Worm (Caenorhabditis elegans) whole organism, midembryonic: ENCODE data around the gene ttc-7.

Experiments used
- T22C8.4 ChIP-seq: fragments of 200-800 bp; sonication (Bioruptor generic); IDR thresholded peaks from 2 replicates; pipeline ENCODE4 v1.3.6; 2022; ENCODE audit warnings: missing genetic modification characterization, missing compliant biosample characterization
- cog-1 ChIP-seq: sonication (generic microtip); optimal IDR thresholded peaks from 2 replicates; lab custom pipeline; 2016; ENCODE audit warnings: missing genetic modification characterization, missing compliant biosample characterization
- flt-1 ChIP-seq: fragments of 200-800 bp; sonication (Bioruptor generic); IDR thresholded peaks from 2 replicates; pipeline ENCODE4 v1.3.6; 2022; ENCODE audit warnings: missing genetic modification characterization, missing compliant biosample characterization
- klf-2 ChIP-seq: fragments of 200-800 bp; sonication (Bioruptor generic); conservative IDR thresholded peaks from 2 replicates; pipeline ENCODE4 v1.3.6; 2022; ENCODE audit warnings: missing genetic modification reagents, missing genetic modification characterization, missing compliant biosample characterization
- med-1 ChIP-seq: sonication (generic microtip); optimal IDR thresholded peaks from 2 replicates; lab custom pipeline; 2017; ENCODE audit warnings: missing genetic modification characterization, mild to moderate bottlenecking, missing compliant biosample characterization, antibody characterized with exemption, missing genetic modification reagents; ENCODE audit not compliant: insufficient read depth
- ref-1 ChIP-seq: fragments of 200-800 bp; sonication (Bioruptor generic); conservative IDR thresholded peaks from 2 replicates; pipeline ENCODE4 v1.3.6; 2022; ENCODE audit warnings: missing genetic modification reagents, missing genetic modification characterization, missing compliant biosample characterization
- tab-1 ChIP-seq: fragments of 200-800 bp; sonication (Bioruptor generic); IDR thresholded peaks from 2 replicates; pipeline ENCODE4 v1.3.6; 2022; ENCODE audit warnings: missing genetic modification characterization, missing compliant biosample characterization
- ztf-23 ChIP-seq: fragments of 200-800 bp; sonication (Bioruptor generic); IDR thresholded peaks from 2 replicates; pipeline ENCODE4 v1.3.6; 2022; ENCODE audit warnings: missing genetic modification reagents, missing genetic modification characterization, missing compliant biosample characterization
- ztf-29 ChIP-seq: fragments of 200-800 bp; sonication (Bioruptor generic); IDR thresholded peaks from 2 replicates; pipeline ENCODE4 v1.3.6; 2022; ENCODE audit warnings: missing genetic modification reagents, missing genetic modification characterization, missing compliant biosample characterization

Gene ttc-7

DNA sequence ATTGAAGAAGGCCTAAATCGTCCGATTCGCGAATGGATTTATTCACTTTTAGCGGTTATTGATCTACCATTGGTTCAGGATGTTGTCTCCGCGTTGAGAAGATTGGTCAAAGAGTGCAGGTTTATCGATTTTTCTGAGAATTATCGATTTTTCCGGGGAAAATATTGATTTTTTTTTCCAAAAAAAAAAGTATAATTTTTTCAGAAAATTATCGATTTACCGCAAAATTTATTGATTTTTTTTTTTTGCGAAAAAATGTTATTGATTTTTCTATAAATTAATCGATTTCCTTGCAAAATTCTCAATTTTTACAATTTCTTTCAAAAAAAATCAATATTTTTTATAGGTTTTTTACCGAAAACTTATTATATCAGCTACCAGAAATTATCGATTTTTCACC, 20.0 kb downstream of the ttc-7 start:
- TF ChIP-seq ztf-29 (GFP tag; lab: Robert Waterston, UW) (no peak), T22C8.4 (GFP tag; lab: Robert Waterston, UW) (peak; percentile 81)

DNA sequence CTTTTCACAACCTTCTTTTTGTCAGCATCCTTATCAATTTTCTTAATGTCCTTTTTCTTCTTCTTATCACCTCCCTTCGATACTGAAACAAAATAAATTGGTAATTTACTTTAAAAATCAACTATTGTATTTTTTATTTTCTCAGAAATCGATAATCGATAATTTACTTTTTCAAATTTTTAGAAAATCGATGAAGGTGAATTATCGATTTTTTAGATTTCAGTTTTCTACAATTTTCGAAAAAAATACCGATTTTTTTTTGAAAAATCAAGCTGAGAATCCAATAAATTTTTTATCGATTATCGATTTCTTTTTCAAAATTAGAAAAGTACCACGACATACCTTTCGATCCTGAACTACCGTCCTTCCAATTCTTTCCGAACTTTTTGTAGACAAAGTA, 22.4 kb downstream of the ttc-7 start:
- TF ChIP-seq ztf-23 (GFP tag; lab: Robert Waterston, UW) (no peak), T22C8.4 (GFP tag; lab: Robert Waterston, UW) (peak; percentile 59; the same call in 1 of the 2 replicates)

- TF ChIP-seq ztf-23 (GFP tag; lab: Robert Waterston, UW) (no peak), cog-1 (tag; lab: Kevin White, UChicago) (no peak), ztf-29 (GFP tag; lab: Robert Waterston, UW) (no peak), T22C8.4 (GFP tag; lab: Robert Waterston, UW) (peak; percentile 41; the same call in 1 of the 2 replicates), ref-1 (GFP tag; lab: Robert Waterston, UW) (no peak), tab-1 (GFP tag; lab: Robert Waterston, UW) (no peak), flt-1 (no peak), klf-2 (GFP tag; lab: Robert Waterston, UW) (no peak), med-1 (GFP tag; lab: Kevin White, UChicago) (no peak)
These were observed 26.7 kb downstream of the ttc-7 start for ce11 chrIII:1886914-1887313.

ce11 chrIII:1887354-1887753, 27.1 kb downstream of the ttc-7 start, which contains the start of gene B0524.3:
B0524.3 (plus strand) TSS chrIII:1887654.
- TF ChIP-seq ref-1 (GFP tag; lab: Robert Waterston, UW) (no peak), ztf-29 (GFP tag; lab: Robert Waterston, UW) (no peak), ztf-23 (GFP tag; lab: Robert Waterston, UW) (no peak), cog-1 (tag; lab: Kevin White, UChicago) (no peak), flt-1 (no peak), klf-2 (GFP tag; lab: Robert Waterston, UW) (no peak), med-1 (GFP tag; lab: Kevin White, UChicago) (no peak), T22C8.4 (GFP tag; lab: Robert Waterston, UW) (no peak), tab-1 (GFP tag; lab: Robert Waterston, UW) (no peak)

DNA sequence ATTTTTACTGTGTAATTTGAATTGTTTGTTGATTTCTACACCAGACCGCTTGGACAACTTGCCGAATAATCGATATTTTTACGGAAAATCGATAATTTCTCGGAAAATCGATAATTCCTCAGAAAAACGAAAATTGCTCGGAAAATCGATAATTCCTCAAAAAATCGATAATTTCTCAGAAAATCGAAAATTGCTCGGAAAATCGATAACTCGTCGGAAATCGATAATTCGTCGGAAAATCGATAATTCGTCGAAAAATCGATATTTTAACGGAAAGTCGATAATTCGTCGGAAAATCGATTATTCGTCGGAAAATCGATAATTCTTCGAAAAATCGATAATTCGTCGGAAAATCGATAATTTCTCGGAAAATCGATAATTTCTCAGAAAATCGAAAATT, 31.9 kb downstream of the ttc-7 start:
- TF ChIP-seq T22C8.4 (GFP tag; lab: Robert Waterston, UW) = peak; percentile 97

- TF ChIP-seq T22C8.4 (GFP tag; lab: Robert Waterston, UW) (peak; percentile 59), med-1 (GFP tag; lab: Kevin White, UChicago) (no peak)
These were observed 33.2 kb downstream of the ttc-7 start for ce11 chrIII:1893405-1893804.

DNA sequence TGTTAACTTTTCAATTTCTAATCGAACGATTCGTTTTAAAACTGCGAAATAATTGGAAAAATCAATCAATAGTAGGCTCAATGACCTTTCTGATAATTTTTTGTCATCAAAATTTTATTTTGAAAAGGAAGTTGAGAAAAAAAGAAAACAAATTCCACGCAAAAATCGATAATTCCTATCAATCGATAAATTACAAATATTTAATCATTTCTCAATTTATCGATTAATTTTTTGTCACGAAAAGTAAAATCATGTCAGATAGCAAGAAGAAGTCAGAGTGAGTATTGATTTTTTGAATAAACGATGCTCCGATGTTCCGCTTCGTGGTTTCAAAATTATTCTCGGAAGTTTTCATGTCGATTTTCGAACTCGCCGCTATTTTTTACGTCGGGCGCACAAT, 33.6 kb downstream of the ttc-7 start, which contains the start of the genes B0524.5 and B0524.2:
Gene B0524.5 (minus strand): TSS at position 40 of the 400 bp plus-strand sequence.
Gene B0524.2 (plus strand): TSS at position 207 of the 400 bp plus-strand sequence.
- TF ChIP-seq ztf-23 (GFP tag; lab: Robert Waterston, UW) (no peak), T22C8.4 (GFP tag; lab: Robert Waterston, UW) (peak; percentile 62)

ce11 chrIII:1903966-1904365, 43.7 kb downstream of the ttc-7 start:
- TF ChIP-seq ref-1 (GFP tag; lab: Robert Waterston, UW) (no peak), cog-1 (tag; lab: Kevin White, UChicago) (no peak), tab-1 (GFP tag; lab: Robert Waterston, UW) (no peak), T22C8.4 (GFP tag; lab: Robert Waterston, UW) (no peak), med-1 (GFP tag; lab: Kevin White, UChicago) (no peak), ztf-29 (GFP tag; lab: Robert Waterston, UW) (no peak), ztf-23 (GFP tag; lab: Robert Waterston, UW) (no peak), flt-1 (no peak), klf-2 (GFP tag; lab: Robert Waterston, UW) (no peak)

ce11 chrIII:1905589-1905988, 45.4 kb downstream of the ttc-7 start, which contains the start of the genes B0524.6 and pqn-41:
B0524.6 (minus strand) TSS chrIII:1905640.
pqn-41 (plus strand) TSS chrIII:1905958.
- TF ChIP-seq med-1 (GFP tag; lab: Kevin White, UChicago) (no peak), ztf-23 (GFP tag; lab: Robert Waterston, UW) (no peak), ztf-29 (GFP tag; lab: Robert Waterston, UW) (no peak), klf-2 (GFP tag; lab: Robert Waterston, UW) (no peak)

DNA sequence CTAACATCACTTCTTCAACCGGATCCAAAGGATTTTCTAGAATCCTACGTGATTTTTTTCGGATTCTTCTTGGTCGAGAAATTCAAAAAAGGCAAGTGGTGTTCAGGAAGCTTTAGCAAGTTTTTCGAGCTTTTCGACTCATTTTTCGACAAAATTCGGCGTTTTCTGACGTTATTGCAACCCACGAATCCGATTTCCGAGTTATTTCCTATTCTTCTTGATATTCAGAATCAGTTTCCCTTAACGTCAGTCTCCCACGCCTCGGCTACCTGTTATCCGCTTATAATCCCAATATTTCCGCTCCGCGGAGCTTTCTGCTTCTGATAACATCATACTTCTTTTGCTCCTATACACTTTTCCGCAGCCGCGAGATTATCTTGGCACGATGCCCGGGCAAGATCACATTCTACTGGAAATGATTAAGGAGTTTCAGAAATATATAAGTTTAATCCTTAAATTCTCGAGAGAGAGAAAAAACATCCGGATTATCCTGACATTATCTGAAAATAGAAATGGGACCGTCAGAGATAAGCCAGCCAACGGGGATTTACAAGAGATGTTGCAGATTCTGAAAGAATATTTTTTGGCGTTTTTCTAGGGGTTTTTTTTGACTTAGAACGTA, 58.2 kb downstream of the ttc-7 start:
- TF ChIP-seq ztf-23 (GFP tag; lab: Robert Waterston, UW) (no peak), klf-2 (GFP tag; lab: Robert Waterston, UW) (no peak), tab-1 (GFP tag; lab: Robert Waterston, UW) (no peak), cog-1 (tag; lab: Kevin White, UChicago) (no peak), flt-1 (no peak), T22C8.4 (GFP tag; lab: Robert Waterston, UW) (no peak), ref-1 (GFP tag; lab: Robert Waterston, UW) (no peak), med-1 (GFP tag; lab: Kevin White, UChicago) (no peak), ztf-29 (GFP tag; lab: Robert Waterston, UW) (no peak)
